Worm (Caenorhabditis elegans) whole organism, midembryonic: ENCODE measurements around the gene tsp-13.

Experiments
- T22C8.4 ChIP-seq: fragments of 200-800 bp; sonication (Bioruptor generic); IDR thresholded peaks from 2 replicates; pipeline ENCODE4 v1.3.6; 2022; ENCODE audit warnings: missing genetic modification characterization, missing compliant biosample characterization
- flt-1 ChIP-seq: fragments of 200-800 bp; sonication (Bioruptor generic); IDR thresholded peaks from 2 replicates; pipeline ENCODE4 v1.3.6; 2022; ENCODE audit warnings: missing genetic modification characterization, missing compliant biosample characterization
- med-1 ChIP-seq: sonication (generic microtip); optimal IDR thresholded peaks from 2 replicates; lab custom pipeline; 2017; ENCODE audit warnings: missing genetic modification characterization, mild to moderate bottlenecking, missing compliant biosample characterization, antibody characterized with exemption, missing genetic modification reagents; ENCODE audit not compliant: insufficient read depth
- ref-1 ChIP-seq: fragments of 200-800 bp; sonication (Bioruptor generic); conservative IDR thresholded peaks from 2 replicates; pipeline ENCODE4 v1.3.6; 2022; ENCODE audit warnings: missing genetic modification reagents, missing genetic modification characterization, missing compliant biosample characterization
- tab-1 ChIP-seq: fragments of 200-800 bp; sonication (Bioruptor generic); IDR thresholded peaks from 2 replicates; pipeline ENCODE4 v1.3.6; 2022; ENCODE audit warnings: missing genetic modification characterization, missing compliant biosample characterization
- ztf-23 ChIP-seq: fragments of 200-800 bp; sonication (Bioruptor generic); IDR thresholded peaks from 2 replicates; pipeline ENCODE4 v1.3.6; 2022; ENCODE audit warnings: missing genetic modification reagents, missing genetic modification characterization, missing compliant biosample characterization

- TF ChIP-seq T22C8.4 (GFP tag; lab: Robert Waterston, UW) (no peak), med-1 (no peak), ztf-23 (GFP tag; lab: Robert Waterston, UW) (no peak), flt-1 (no peak), tab-1 (GFP tag; lab: Robert Waterston, UW) (no peak), ref-1 (GFP tag; lab: Robert Waterston, UW) (no peak)
Observed at ce11 chrV:19140495-19140894, 13.4 kb upstream of the tsp-13 start, which contains the start of gene cpg-23.
